Fruit fly (Drosophila melanogaster) whole organism, embryonic: ENCODE data around the gene Awh.

Source experiments
- BEAF-32 ChIP-seq: fragments of 200-800 bp; sonication (Bioruptor generic); optimal IDR thresholded peaks from 3 replicates; lab custom pipeline; 2017; ENCODE audit warnings: missing biosample characterization, missing genetic modification characterization, mild to moderate bottlenecking, moderate library complexity, missing genetic modification reagents
- BtbVII ChIP-seq: fragments of 200-800 bp; sonication (Bioruptor generic); optimal IDR thresholded peaks from 3 replicates; lab custom pipeline; 2017; ENCODE audit warnings: missing biosample characterization, mild to moderate bottlenecking, missing genetic modification characterization
- CG10321 ChIP-seq: fragments of 200-800 bp; sonication (Bioruptor generic); IDR thresholded peaks from 2 replicates; pipeline ENCODE4 v1.3.6; 2022; ENCODE audit warnings: missing biosample characterization, missing genetic modification characterization
- CG10462 ChIP-seq: fragments of 200-800 bp; sonication (Bioruptor generic); optimal IDR thresholded peaks from 2 replicates; lab custom pipeline; 2016; ENCODE audit warnings: missing biosample characterization, missing genetic modification characterization
- CG11398 ChIP-seq: fragments of 200-800 bp; sonication (Bioruptor generic); optimal IDR thresholded peaks from 2 replicates; lab custom pipeline; 2016; ENCODE audit warnings: missing biosample characterization, missing genetic modification characterization
- CG12659 ChIP-seq: fragments of 200-800 bp; sonication (Bioruptor generic); optimal IDR thresholded peaks from 3 replicates; lab custom pipeline; 2017; ENCODE audit warnings: mild to moderate bottlenecking, missing biosample characterization, missing genetic modification reagents, missing genetic modification characterization
- CG13775 ChIP-seq: fragments of 200-800 bp; sonication (Bioruptor generic); optimal IDR thresholded peaks from 3 replicates; lab custom pipeline; 2017; ENCODE audit warnings: missing biosample characterization, mild to moderate bottlenecking, missing genetic modification characterization
- CG14050 ChIP-seq: fragments of 200-800 bp; sonication (Bioruptor generic); IDR thresholded peaks from 3 replicates; pipeline ENCODE4 v1.3.6; 2022; ENCODE audit warnings: missing biosample characterization, missing genetic modification characterization
- CG15514 ChIP-seq: fragments of 200-800 bp; sonication (Bioruptor generic); optimal IDR thresholded peaks from 3 replicates; lab custom pipeline; 2017; ENCODE audit warnings: missing biosample characterization, missing genetic modification characterization, mild to moderate bottlenecking, moderate library complexity, missing genetic modification reagents
- CG17385 ChIP-seq: fragments of 200-800 bp; sonication (Bioruptor generic); optimal IDR thresholded peaks from 3 replicates; lab custom pipeline; 2018; ENCODE audit warnings: missing biosample characterization, mild to moderate bottlenecking, missing genetic modification characterization
- CG2202 ChIP-seq: fragments of 200-800 bp; sonication (Bioruptor generic); optimal IDR thresholded peaks from 2 replicates; lab custom pipeline; 2018; ENCODE audit warnings: missing biosample characterization, mild to moderate bottlenecking, missing genetic modification characterization
- CG2678 ChIP-seq: fragments of 200-800 bp; sonication (Bioruptor generic); optimal IDR thresholded peaks from 3 replicates; lab custom pipeline; 2019; ENCODE audit warnings: missing biosample characterization, mild to moderate bottlenecking, missing genetic modification characterization, moderate library complexity
- CG30020 ChIP-seq: fragments of 200-800 bp; optimal IDR thresholded peaks from 2 replicates; lab custom pipeline; 2019; ENCODE audit warnings: missing biosample characterization, mild to moderate bottlenecking, missing genetic modification characterization, moderate library complexity
- CG3726 ChIP-seq: fragments of 200-800 bp; sonication (Bioruptor generic); IDR thresholded peaks from 3 replicates; pipeline ENCODE4, ENCODE4 v1.3.6; 2022; ENCODE audit warnings: missing biosample characterization, missing genetic modification characterization
- CG4424 ChIP-seq: fragments of 200-800 bp; sonication (Bioruptor generic); optimal IDR thresholded peaks from 3 replicates; lab custom pipeline; 2016; ENCODE audit warnings: missing biosample characterization, missing genetic modification characterization
- CG4854 ChIP-seq: fragments of 200-800 bp; sonication (Bioruptor generic); optimal IDR thresholded peaks from 2 replicates; lab custom pipeline; 2016; ENCODE audit warnings: missing biosample characterization, missing genetic modification characterization, inconsistent platforms
- CG5180 ChIP-seq: fragments of 200-800 bp; sonication (Bioruptor generic); optimal IDR thresholded peaks from 3 replicates; lab custom pipeline; 2017; ENCODE audit warnings: missing biosample characterization, missing genetic modification characterization, mild to moderate bottlenecking, moderate library complexity, missing genetic modification reagents
- CG8388 ChIP-seq: fragments of 200-800 bp; sonication (Bioruptor generic); optimal IDR thresholded peaks from 2 replicates; lab custom pipeline; 2019; ENCODE audit warnings: missing biosample characterization, mild to moderate bottlenecking, missing genetic modification characterization, moderate library complexity
- CG9932 ChIP-seq: fragments of 200-800 bp; sonication (Bioruptor generic); IDR thresholded peaks from 2 replicates; pipeline ENCODE4 v1.3.6; 2022; ENCODE audit warnings: missing biosample characterization, missing genetic modification characterization
- CkIIα-i1 ChIP-seq: fragments of 200-800 bp; sonication (Bioruptor generic); IDR thresholded peaks from 2 replicates; pipeline ENCODE4 v1.3.6; 2022; ENCODE audit warnings: missing biosample characterization, missing genetic modification characterization
- D19B ChIP-seq: fragments of 200-800 bp; sonication (Bioruptor generic); optimal IDR thresholded peaks from 2 replicates; lab custom pipeline; 2017; ENCODE audit warnings: missing biosample characterization, mild to moderate bottlenecking, missing genetic modification characterization
- GATAe ChIP-seq: fragments of 200-800 bp; sonication (Bioruptor generic); conservative IDR thresholded peaks from 2 replicates; pipeline ENCODE4 v1.3.6; 2022; ENCODE audit warnings: missing biosample characterization, missing genetic modification characterization
- HLH4C ChIP-seq: fragments of 200-800 bp; sonication (Bioruptor generic); IDR thresholded peaks from 3 replicates; pipeline ENCODE4 v1.3.6; 2022; ENCODE audit warnings: missing biosample characterization, missing genetic modification characterization; ENCODE audit not compliant: partially characterized antibody
- HLH54F ChIP-seq: fragments of 200-800 bp; sonication (Bioruptor generic); optimal IDR thresholded peaks from 3 replicates; lab custom pipeline; 2016; ENCODE audit warnings: missing biosample characterization, missing genetic modification characterization
- Hand ChIP-seq: fragments of 200-800 bp; sonication (Bioruptor generic); optimal IDR thresholded peaks from 2 replicates; lab custom pipeline; 2017; ENCODE audit warnings: mild to moderate bottlenecking, missing biosample characterization, missing genetic modification reagents, missing genetic modification characterization
- Jarid2 ChIP-seq: fragments of 200-800 bp; sonication (Bioruptor generic); optimal IDR thresholded peaks from 3 replicates; lab custom pipeline; 2017; ENCODE audit warnings: mild to moderate bottlenecking, missing biosample characterization, missing genetic modification reagents, missing genetic modification characterization
- Lhr ChIP-seq: fragments of 200-800 bp; sonication (Bioruptor generic); optimal IDR thresholded peaks from 3 replicates; lab custom pipeline; 2017; ENCODE audit warnings: mild to moderate bottlenecking, missing biosample characterization, missing genetic modification reagents, missing genetic modification characterization
- Med ChIP-seq: fragments of 200-800 bp; sonication (Bioruptor generic); peaks from one replicate; lab custom pipeline; 2016; ENCODE audit warnings: missing biosample characterization, missing genetic modification characterization, mild to moderate bottlenecking, inconsistent platforms, moderate library complexity
- Meics ChIP-seq: fragments of 200-800 bp; sonication (Bioruptor generic); optimal IDR thresholded peaks from 2 replicates; lab custom pipeline; 2017; ENCODE audit warnings: missing biosample characterization, mild to moderate bottlenecking, missing genetic modification characterization
- Oaz ChIP-seq: fragments of 200-800 bp; sonication (Bioruptor generic); IDR thresholded peaks from 2 replicates; pipeline ENCODE4 v1.3.6; 2022; ENCODE audit warnings: missing biosample characterization, missing genetic modification characterization
- Opbp ChIP-seq: fragments of 200-800 bp; sonication (Bioruptor generic); IDR thresholded peaks from 3 replicates; pipeline ENCODE4 v1.3.6; 2022; ENCODE audit warnings: missing biosample characterization, missing genetic modification characterization; ENCODE audit not compliant: partially characterized antibody
- Pdp1 ChIP-seq, 2 experiments: fragments of 200-800 bp; sonication (Bioruptor generic); optimal IDR thresholded peaks; 3 replicates each; lab custom pipeline; 2016; ENCODE audit warnings: missing biosample characterization in 2 of 2, missing genetic modification characterization in 2 of 2, mild to moderate bottlenecking in 1 of 2, moderate library complexity in 1 of 2
- ac ChIP-seq: fragments of 200-800 bp; sonication (Bioruptor generic); optimal IDR thresholded peaks from 3 replicates; lab custom pipeline; 2017; ENCODE audit warnings: missing biosample characterization, mild to moderate bottlenecking, missing genetic modification characterization
- al ChIP-seq: fragments of 200-800 bp; sonication (Bioruptor generic); IDR thresholded peaks from 2 replicates; pipeline ENCODE4 v1.3.6; 2022; ENCODE audit warnings: missing biosample characterization, missing genetic modification characterization
- amos ChIP-seq: fragments of 200-800 bp; sonication (Bioruptor generic); IDR thresholded peaks from 2 replicates; pipeline ENCODE4 v1.3.6; 2022; ENCODE audit warnings: missing biosample characterization, missing genetic modification characterization; ENCODE audit not compliant: partially characterized antibody
- aop ChIP-seq: fragments of 200-800 bp; sonication (Bioruptor generic); IDR thresholded peaks from 2 replicates; pipeline ENCODE4 v1.3.6; 2022; ENCODE audit warnings: missing biosample characterization, missing genetic modification characterization
- chinmo ChIP-seq: fragments of 200-800 bp; sonication (Bioruptor generic); IDR thresholded peaks from 4 replicates; pipeline ENCODE4 v1.3.6; 2022; ENCODE audit warnings: missing biosample characterization, missing genetic modification characterization; ENCODE audit not compliant: partially characterized antibody
- dan ChIP-seq: fragments of 200-800 bp; sonication (Bioruptor generic); IDR thresholded peaks from 2 replicates; pipeline ENCODE4 v1.3.6; 2022; ENCODE audit warnings: missing biosample characterization, missing genetic modification characterization
- emc ChIP-seq: fragments of 200-800 bp; sonication (Bioruptor generic); optimal IDR thresholded peaks from 2 replicates; lab custom pipeline; 2016; ENCODE audit warnings: missing biosample characterization, missing genetic modification characterization
- fd102C ChIP-seq: fragments of 200-800 bp; sonication (Bioruptor generic); optimal IDR thresholded peaks from 2 replicates; lab custom pipeline; 2018; ENCODE audit warnings: missing biosample characterization, mild to moderate bottlenecking, missing genetic modification characterization, moderate library complexity
- gsb-n ChIP-seq: fragments of 200-800 bp; sonication (Bioruptor generic); optimal IDR thresholded peaks from 3 replicates; lab custom pipeline; 2018; ENCODE audit warnings: missing biosample characterization, mild to moderate bottlenecking, missing genetic modification characterization
- ham ChIP-seq: fragments of 200-800 bp; sonication (Bioruptor generic); IDR thresholded peaks from 2 replicates; pipeline ENCODE4 v1.3.6; 2022; ENCODE audit warnings: missing biosample characterization, missing genetic modification characterization
- hth ChIP-seq: fragments of >200 bp; optimal IDR thresholded peaks from 2 replicates; lab custom pipeline; 2017; ENCODE audit warnings: inconsistent platforms
- nerfin-2 ChIP-seq: fragments of 200-800 bp; sonication (Bioruptor generic); IDR thresholded peaks from 2 replicates; pipeline ENCODE4 v1.3.6; 2022; ENCODE audit warnings: missing biosample characterization, missing genetic modification characterization; ENCODE audit not compliant: partially characterized antibody
- prd ChIP-seq, 3 experiments: fragments of >200 bp in 2 of 3; fragments of 200-800 bp in 1 of 3; sonication (Bioruptor generic) in 1 of 3; optimal IDR thresholded peaks in 2 of 3; IDR thresholded peaks in 1 of 3; 2 replicates in 2 of 3; 3 replicates in 1 of 3; pipeline versions ENCODE4 v1.3.6 to Lab custom; 2017 to 2022; ENCODE audit warnings: missing biosample characterization in 1 of 3, missing genetic modification characterization in 1 of 3
- seq ChIP-seq: fragments of 200-800 bp; sonication (Bioruptor generic); IDR thresholded peaks from 2 replicates; pipeline ENCODE4 v1.3.6; 2022; ENCODE audit warnings: missing biosample characterization, missing genetic modification characterization
- sim ChIP-seq: fragments of 200-800 bp; sonication (Bioruptor generic); IDR thresholded peaks from 2 replicates; pipeline ENCODE4 v1.3.6; 2022; ENCODE audit warnings: missing biosample characterization, missing genetic modification characterization
- sug ChIP-seq: fragments of 200-800 bp; optimal IDR thresholded peaks from 2 replicates; lab custom pipeline; 2019; ENCODE audit warnings: missing biosample characterization, mild to moderate bottlenecking, missing genetic modification characterization, moderate library complexity
- tll ChIP-seq, 2 experiments: fragments of 200-800 bp in 1 of 2; fragments of >200 bp in 1 of 2; sonication (Bioruptor generic) in 1 of 2; optimal IDR thresholded peaks; 2 replicates each; lab custom pipeline; 2017 to 2019; ENCODE audit warnings: missing biosample characterization in 2 of 2, missing genetic modification characterization in 2 of 2, mild to moderate bottlenecking in 1 of 2, moderate library complexity in 1 of 2
- usp ChIP-seq: fragments of >200 bp; optimal IDR thresholded peaks from 2 replicates; lab custom pipeline; 2017; ENCODE audit warnings: missing biosample characterization, missing genetic modification characterization

Awh gene

DNA sequence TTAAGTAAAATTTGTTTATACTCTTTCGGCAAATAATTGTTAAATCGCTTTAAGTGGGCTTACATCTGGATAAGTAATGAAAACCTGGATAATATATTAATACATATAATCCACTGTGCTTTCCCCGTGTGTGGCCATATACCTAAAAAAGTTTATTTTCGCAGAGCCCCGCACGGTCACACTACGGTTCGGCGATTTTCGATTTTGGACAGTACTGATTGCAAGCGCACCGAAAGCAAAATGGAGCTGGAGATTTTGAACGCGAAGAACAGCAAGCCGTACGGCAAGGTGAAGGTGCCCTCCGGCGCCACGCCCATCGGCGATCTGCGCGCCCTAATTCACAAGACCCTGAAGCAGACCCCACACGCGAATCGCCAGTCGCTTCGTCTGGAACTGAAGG lies 57.3 kb downstream of the Awh start, which contains the start of gene Sc2 (continued):
- TF ChIP-seq ham (GFP tag; lab: Robert Waterston, UW) (no peak), CG3726 (no peak), CG13775 (GFP tag; lab: Kevin White, UChicago) (no peak), amos (GFP tag; lab: Robert Waterston, UW) (peak; percentile 38; the same call in 1 of the 2 replicates), Hand (GFP tag; lab: Kevin White, UChicago) (no peak), sim (GFP tag; lab: Robert Waterston, UW) (0 out of 2 replicates have a peak, but pooled peaks have one; percentile 50), Pdp1 (GFP tag; optimal IDR thresholded peaks at IDR 0.05; lab: Kevin White, UChicago) (peak in 1 of 2 experiments; percentile 36), GATAe (GFP tag; lab: Robert Waterston, UW) (no peak), CG2202 (tag; lab: Kevin White, UChicago) (no peak), CG4854 (no peak), Jarid2 (GFP tag; lab: Kevin White, UChicago) (peak; percentile 62), sug (tag; lab: Kevin White, UChicago) (peak; percentile 8), CG5180 (GFP tag; lab: Kevin White, UChicago) (no peak), Med (peak; percentile 71), chinmo (GFP tag; lab: Robert Waterston, UW) (0 out of 4 replicates have a peak, but pooled peaks have one; percentile 14), HLH4C (GFP tag; lab: Robert Waterston, UW) (no peak), Meics (GFP tag; lab: Kevin White, UChicago) (no peak), dan (GFP tag; lab: Robert Waterston, UW) (no peak), aop (no peak), Opbp (GFP tag; lab: Robert Waterston, UW) (0 out of 3 replicates have a peak, but pooled peaks have one; percentile 38), CG11398 (GFP tag; lab: Kevin White, UChicago) (no peak), CkIIα-i1 (no peak), BtbVII (GFP tag; lab: Kevin White, UChicago) (no peak), CG8388 (GFP tag; lab: Kevin White, UChicago) (no peak), CG4424 (GFP tag; lab: Kevin White, UChicago) (no peak), ac (GFP tag; lab: Kevin White, UChicago) (no peak), nerfin-2 (GFP tag; lab: Robert Waterston, UW) (no peak), al (GFP tag; lab: Robert Waterston, UW) (no peak; the same call in 1 of the 2 replicates), CG10462 (GFP tag; lab: Kevin White, UChicago) (no peak), BEAF-32 (GFP tag; lab: Kevin White, UChicago) (peak; percentile 2), hth (lab: Kevin White, UChicago) (no peak), prd (optimal IDR thresholded peaks at IDR 0.05; lab: Kevin White, UChicago) (no peak), prd (GFP tag; IDR thresholded peaks at IDR 0.05; lab: Robert Waterston, UW) (no peak), usp (GFP tag; lab: Kevin White, UChicago) (no peak), CG12659 (no peak), CG14050 (GFP tag; lab: Robert Waterston, UW) (no peak), tll (GFP tag; optimal IDR thresholded peaks at IDR 0.05; lab: Kevin White, UChicago) (no peak), CG15514 (no peak), gsb-n (tag; lab: Kevin White, UChicago) (no peak), seq (GFP tag; lab: Robert Waterston, UW) (no peak), CG10321 (GFP tag; lab: Robert Waterston, UW) (no peak), CG9932 (GFP tag; lab: Robert Waterston, UW) (peak; percentile 78), D19B (no peak), fd102C (GFP tag; lab: Kevin White, UChicago) (no peak), CG30020 (tag; lab: Kevin White, UChicago) (no peak), emc (GFP tag; lab: Kevin White, UChicago) (no peak), CG17385 (GFP tag; lab: Kevin White, UChicago) (no peak), Lhr (peak; percentile 39), CG2678 (tag; lab: Kevin White, UChicago) (no peak), Oaz (no peak), HLH54F (GFP tag; lab: Kevin White, UChicago) (no peak)
